Fruit fly (Drosophila melanogaster): Measurements from ENCODE around the gene bocks.
A peak's percentile ranks its signal among the peaks of the same experiment; 100 is the strongest.

The bocks gene

dm6 chr3R:9626266-9626665, 35.5 kb upstream of the bocks start (continued):
- peak; percentile 25; the same call in 1 of the 2 replicates for TF ChIP-seq NFAT (GFP tag; IDR thresholded peaks at IDR 0.05)
- TF ChIP-seq CG5953 (GFP tag; IDR thresholded peaks at IDR 0.05), result no peak
- no peak for TF ChIP-seq lov (optimal IDR thresholded peaks at IDR 0.05)
- 0 out of 3 replicates have a peak, but pooled peaks have one; percentile 57 for TF ChIP-seq lov (GFP tag; IDR thresholded peaks at IDR 0.05)
- TF ChIP-seq vvl (GFP tag; IDR thresholded peaks at IDR 0.05), result 0 out of 2 replicates have a peak, but pooled peaks have one; percentile 13
- no peak for TF ChIP-seq Chrac-16 (GFP tag; optimal IDR thresholded peaks at IDR 0.05)
- TF ChIP-seq da (GFP tag; optimal IDR thresholded peaks at IDR 0.05), result no peak
- TF ChIP-seq CG31365 (tag; optimal IDR thresholded peaks at IDR 0.05), result no peak
- no peak for TF ChIP-seq CG1024 (GFP tag; IDR thresholded peaks at IDR 0.05)
- TF ChIP-seq ATbp (GFP tag; optimal IDR thresholded peaks at IDR 0.05), result no peak
- 0 out of 3 replicates have a peak, but pooled peaks have one; percentile 9 for TF ChIP-seq H15 (GFP tag; IDR thresholded peaks at IDR 0.05)
- no peak for TF ChIP-seq CG14667 (GFP tag; IDR thresholded peaks at IDR 0.05)
- no peak for TF ChIP-seq otp (GFP tag; IDR thresholded peaks at IDR 0.05)
- no peak for TF ChIP-seq zf30C (GFP tag; optimal IDR thresholded peaks at IDR 0.05)
- no peak for TF ChIP-seq br (optimal IDR thresholded peaks at IDR 0.05)
- TF ChIP-seq CG3065 (GFP tag; optimal IDR thresholded peaks at IDR 0.05), result no peak
- TF ChIP-seq GATAe (GFP tag; conservative IDR thresholded peaks at IDR 0.05), result no peak
- TF ChIP-seq CG16779 (GFP tag; IDR thresholded peaks at IDR 0.05), result no peak
- 0 out of 3 replicates have a peak, but pooled peaks have one; percentile 8 for TF ChIP-seq CG34422 (GFP tag; IDR thresholded peaks at IDR 0.05)
- no peak for TF ChIP-seq tio (GFP tag; optimal IDR thresholded peaks at IDR 0.05)
- no peak for TF ChIP-seq pan (optimal IDR thresholded peaks at IDR 0.05)
- TF ChIP-seq pan (GFP tag; optimal IDR thresholded peaks at IDR 0.05 in 1 of 2, IDR thresholded peaks at IDR 0.05 in 1 of 2), result no peak
- TF ChIP-seq run (tag; optimal IDR thresholded peaks at IDR 0.05), result no peak
- no peak for TF ChIP-seq ham (GFP tag; IDR thresholded peaks at IDR 0.05)
- no peak for TF ChIP-seq Oli (tag; optimal IDR thresholded peaks at IDR 0.05)
- no peak for TF ChIP-seq CG33213 (GFP tag; optimal IDR thresholded peaks at IDR 0.05)
- no peak for TF ChIP-seq CG2712 (tag; optimal IDR thresholded peaks at IDR 0.05)
- peak; percentile 26 for TF ChIP-seq CG10543 (GFP tag; optimal IDR thresholded peaks at IDR 0.05)
- TF ChIP-seq CG30020 (tag; optimal IDR thresholded peaks at IDR 0.05), result no peak
- TF ChIP-seq Hr3 (GFP tag; optimal IDR thresholded peaks at IDR 0.05), result no peak
- no peak for TF ChIP-seq CG18011 (GFP tag; optimal IDR thresholded peaks at IDR 0.05)
- no peak for TF ChIP-seq CG2129 (GFP tag; IDR thresholded peaks at IDR 0.05; ENCODE audit: partially characterized antibody)
- TF ChIP-seq Rfx (GFP tag; IDR thresholded peaks at IDR 0.05), result peak; percentile 30; the same call in 1 of the 2 replicates
- TF ChIP-seq hbn (GFP tag; IDR thresholded peaks at IDR 0.05; ENCODE audit: partially characterized antibody), result no peak
- no peak for TF ChIP-seq slp2 (GFP tag; optimal IDR thresholded peaks at IDR 0.05)
- TF ChIP-seq CG12744 (GFP tag; optimal IDR thresholded peaks at IDR 0.05), result no peak
- no peak for TF ChIP-seq bowl (GFP tag; IDR thresholded peaks at IDR 0.05)
- TF ChIP-seq Adf1 (GFP tag; IDR thresholded peaks at IDR 0.05), result no peak; the same call in 1 of the 2 replicates
- peak; percentile 15; the same call in 1 of the 2 replicates for TF ChIP-seq amos (GFP tag; IDR thresholded peaks at IDR 0.05; ENCODE audit: partially characterized antibody)
- TF ChIP-seq CG12769 (tag; optimal IDR thresholded peaks at IDR 0.05), result peak; percentile 65
- TF ChIP-seq CG6254 (GFP tag; optimal IDR thresholded peaks at IDR 0.05), result no peak
- TF ChIP-seq jigr1 (GFP tag; IDR thresholded peaks at IDR 0.05), result no peak
- no peak for TF ChIP-seq CG11093 (GFP tag; IDR thresholded peaks at IDR 0.05)
- peak; percentile 10; the same call in 1 of the 3 replicates for TF ChIP-seq CG34224 (GFP tag; IDR thresholded peaks at IDR 0.05; ENCODE audit: partially characterized antibody)
- TF ChIP-seq aop (GFP tag; IDR thresholded peaks at IDR 0.05), result no peak
- TF ChIP-seq CG9876 (GFP tag; optimal IDR thresholded peaks at IDR 0.05), result no peak
- TF ChIP-seq CG18764 (GFP tag; optimal IDR thresholded peaks at IDR 0.05), result no peak
- TF ChIP-seq cato (GFP tag; optimal IDR thresholded peaks at IDR 0.05; ENCODE audit: borderline replicate concordance), result no peak
- no peak for TF ChIP-seq gce (GFP tag; IDR thresholded peaks at IDR 0.05)
- no peak for TF ChIP-seq CG17328 (GFP tag; IDR thresholded peaks at IDR 0.05)
- TF ChIP-seq CG8478 (optimal IDR thresholded peaks at IDR 0.05), result no peak
- TF ChIP-seq Atf6 (GFP tag; IDR thresholded peaks at IDR 0.05), result 0 out of 2 replicates have a peak, but pooled peaks have one; percentile 15
- TF ChIP-seq Dbx (GFP tag; IDR thresholded peaks at IDR 0.05), result peak; percentile 27; the same call in 1 of the 3 replicates

All from whole organism, embryonic.